Fruit fly (Drosophila melanogaster) whole organism, embryonic: Measurements from ENCODE around the gene CG5359.

Source experiments
- C15 ChIP-seq: fragments of 200-800 bp; sonication (Bioruptor generic); IDR thresholded peaks from 3 replicates; pipeline ENCODE4 v1.3.6; 2022; ENCODE audit warnings: missing biosample characterization, missing genetic modification characterization
- CG10147 ChIP-seq: fragments of 200-800 bp; sonication (Bioruptor generic); optimal IDR thresholded peaks from 2 replicates; lab custom pipeline; 2019; ENCODE audit warnings: missing biosample characterization, mild to moderate bottlenecking, missing genetic modification characterization, moderate library complexity
- CG11093 ChIP-seq: fragments of 200-800 bp; sonication (Bioruptor generic); IDR thresholded peaks from 3 replicates; pipeline ENCODE4 v1.3.6; 2022; ENCODE audit warnings: missing biosample characterization, missing genetic modification characterization
- CG11398 ChIP-seq: fragments of 200-800 bp; sonication (Bioruptor generic); optimal IDR thresholded peaks from 2 replicates; lab custom pipeline; 2016; ENCODE audit warnings: missing biosample characterization, missing genetic modification characterization
- CG11504 ChIP-seq: fragments of 200-800 bp; sonication (Bioruptor generic); optimal IDR thresholded peaks from 3 replicates; lab custom pipeline; 2019; ENCODE audit warnings: missing biosample characterization, mild to moderate bottlenecking, missing genetic modification characterization, moderate library complexity
- CG12219 ChIP-seq: fragments of 200-800 bp; sonication (Bioruptor generic); optimal IDR thresholded peaks from 3 replicates; lab custom pipeline; 2018; ENCODE audit warnings: missing biosample characterization, mild to moderate bottlenecking, missing genetic modification characterization
- CG15479 ChIP-seq: fragments of 200-800 bp; sonication (Bioruptor generic); optimal IDR thresholded peaks from 3 replicates; lab custom pipeline; 2019; ENCODE audit warnings: missing biosample characterization, mild to moderate bottlenecking, missing genetic modification characterization, moderate library complexity
- CG15601 ChIP-seq: fragments of 200-800 bp; sonication (Bioruptor generic); optimal IDR thresholded peaks from 3 replicates; lab custom pipeline; 2019; ENCODE audit warnings: missing biosample characterization, mild to moderate bottlenecking, missing genetic modification characterization, moderate library complexity
- CG1602 ChIP-seq: fragments of 200-800 bp; sonication (Bioruptor generic); optimal IDR thresholded peaks from 3 replicates; lab custom pipeline; 2016; ENCODE audit warnings: missing biosample characterization, missing genetic modification characterization
- CG18764 ChIP-seq: fragments of 200-800 bp; sonication (Bioruptor generic); optimal IDR thresholded peaks from 3 replicates; lab custom pipeline; 2016; ENCODE audit warnings: missing biosample characterization, missing genetic modification characterization
- CG30403 ChIP-seq: fragments of 200-800 bp; sonication (Bioruptor generic); optimal IDR thresholded peaks from 3 replicates; lab custom pipeline; 2016; ENCODE audit warnings: missing biosample characterization, missing genetic modification characterization
- CG3281 ChIP-seq: fragments of 200-800 bp; sonication (Bioruptor generic); optimal IDR thresholded peaks from 3 replicates; lab custom pipeline; 2017; ENCODE audit warnings: missing biosample characterization, mild to moderate bottlenecking, missing genetic modification characterization
- CG34422 ChIP-seq: fragments of 200-800 bp; sonication (Bioruptor generic); IDR thresholded peaks from 3 replicates; pipeline ENCODE4 v1.3.6; 2022; ENCODE audit warnings: missing biosample characterization, missing genetic modification characterization
- CG8089 ChIP-seq: fragments of 200-800 bp; sonication (Bioruptor generic); optimal IDR thresholded peaks from 3 replicates; lab custom pipeline; 2016; ENCODE audit warnings: missing biosample characterization, missing genetic modification characterization
- CG8281 ChIP-seq: fragments of 200-800 bp; sonication (Bioruptor generic); optimal IDR thresholded peaks from 2 replicates; lab custom pipeline; 2018; ENCODE audit warnings: missing biosample characterization, mild to moderate bottlenecking, missing genetic modification characterization, moderate library complexity
- CG8388 ChIP-seq: fragments of 200-800 bp; sonication (Bioruptor generic); optimal IDR thresholded peaks from 2 replicates; lab custom pipeline; 2019; ENCODE audit warnings: missing biosample characterization, mild to moderate bottlenecking, missing genetic modification characterization, moderate library complexity
- CG8924 ChIP-seq: fragments of 200-800 bp; optimal IDR thresholded peaks from 3 replicates; lab custom pipeline; 2019; ENCODE audit warnings: missing biosample characterization, mild to moderate bottlenecking, missing genetic modification characterization, moderate library complexity
- CG9727 ChIP-seq: fragments of 200-800 bp; sonication (Bioruptor generic); optimal IDR thresholded peaks from 3 replicates; lab custom pipeline; 2017; ENCODE audit warnings: missing biosample characterization, mild to moderate bottlenecking, missing genetic modification characterization
- CoRest ChIP-seq: fragments of 200-800 bp; sonication (Bioruptor generic); optimal IDR thresholded peaks from 3 replicates; lab custom pipeline; 2018; ENCODE audit warnings: missing biosample characterization, mild to moderate bottlenecking, missing genetic modification characterization, moderate library complexity
- E2f1 ChIP-seq: fragments of 200-800 bp; sonication (Bioruptor generic); IDR thresholded peaks from 2 replicates; pipeline ENCODE4 v1.3.6; 2022; ENCODE audit warnings: missing biosample characterization, missing genetic modification characterization
- Fer1 ChIP-seq: fragments of 200-800 bp; sonication (Bioruptor generic); optimal IDR thresholded peaks from 2 replicates; lab custom pipeline; 2017; ENCODE audit warnings: missing biosample characterization, mild to moderate bottlenecking, missing genetic modification characterization
- HLH54F ChIP-seq: fragments of 200-800 bp; sonication (Bioruptor generic); optimal IDR thresholded peaks from 3 replicates; lab custom pipeline; 2016; ENCODE audit warnings: missing biosample characterization, missing genetic modification characterization
- Hmr ChIP-seq: fragments of 200-800 bp; sonication (Bioruptor generic); optimal IDR thresholded peaks from 3 replicates; lab custom pipeline; 2017; ENCODE audit warnings: mild to moderate bottlenecking, missing biosample characterization, missing genetic modification reagents, missing genetic modification characterization
- Lhr ChIP-seq: fragments of 200-800 bp; sonication (Bioruptor generic); optimal IDR thresholded peaks from 3 replicates; lab custom pipeline; 2017; ENCODE audit warnings: mild to moderate bottlenecking, missing biosample characterization, missing genetic modification reagents, missing genetic modification characterization
- Mrtf ChIP-seq: fragments of 200-800 bp; sonication (Bioruptor generic); IDR thresholded peaks from 3 replicates; pipeline ENCODE4 v1.3.6; 2022; ENCODE audit warnings: missing biosample characterization, missing genetic modification characterization
- PHDP ChIP-seq: fragments of 200-800 bp; sonication (Bioruptor generic); optimal IDR thresholded peaks from 3 replicates; lab custom pipeline; 2018; ENCODE audit warnings: missing biosample characterization, mild to moderate bottlenecking, missing genetic modification characterization, moderate library complexity
- Poxn ChIP-seq: fragments of 200-800 bp; sonication (Bioruptor generic); IDR thresholded peaks from 2 replicates; pipeline ENCODE4 v1.3.6; 2022; ENCODE audit warnings: missing biosample characterization, missing genetic modification characterization
- Sox100B ChIP-seq: fragments of 200-800 bp; sonication (Bioruptor generic); optimal IDR thresholded peaks from 3 replicates; lab custom pipeline; 2018; ENCODE audit warnings: missing biosample characterization, mild to moderate bottlenecking, missing genetic modification characterization
- Sry-δ ChIP-seq: fragments of 200-800 bp; sonication (Bioruptor generic); optimal IDR thresholded peaks from 2 replicates; lab custom pipeline; 2016; ENCODE audit warnings: missing biosample characterization, missing genetic modification characterization
- bigmax ChIP-seq: fragments of 200-800 bp; sonication (Bioruptor generic); optimal IDR thresholded peaks from 2 replicates; lab custom pipeline; 2018; ENCODE audit warnings: missing biosample characterization, mild to moderate bottlenecking, missing genetic modification characterization
- bowl ChIP-seq: fragments of 200-800 bp; sonication (Bioruptor generic); IDR thresholded peaks from 2 replicates; pipeline ENCODE4 v1.3.6; 2022; ENCODE audit warnings: missing biosample characterization, missing genetic modification characterization
- bsh ChIP-seq, 2 experiments: fragments of 200-800 bp; sonication (Bioruptor generic); optimal IDR thresholded peaks; 2 replicates each; lab custom pipeline; 2017 to 2018; ENCODE audit warnings: mild to moderate bottlenecking in 2 of 2, missing biosample characterization in 2 of 2, missing genetic modification characterization in 2 of 2, moderate library complexity in 1 of 2
- cas ChIP-seq: fragments of 200-800 bp; sonication (Bioruptor generic); IDR thresholded peaks from 2 replicates; pipeline ENCODE4 v1.3.6; 2022; ENCODE audit warnings: missing biosample characterization, missing genetic modification characterization
- cato ChIP-seq: fragments of 200-800 bp; sonication (Bioruptor generic); optimal IDR thresholded peaks from 2 replicates; lab custom pipeline; 2016; ENCODE audit warnings: missing biosample characterization, missing genetic modification characterization, borderline replicate concordance
- ci ChIP-seq: fragments of 200-800 bp; sonication (Bioruptor generic); IDR thresholded peaks from 3 replicates; pipeline ENCODE4 v1.3.6; 2022; ENCODE audit warnings: missing biosample characterization, missing genetic modification characterization
- crol ChIP-seq: fragments of 200-800 bp; sonication (Bioruptor generic); IDR thresholded peaks from 2 replicates; pipeline ENCODE4 v1.3.6; 2022; ENCODE audit warnings: missing biosample characterization, missing genetic modification characterization
- dmrt99B ChIP-seq: fragments of 200-800 bp; sonication (Bioruptor generic); optimal IDR thresholded peaks from 2 replicates; lab custom pipeline; 2018; ENCODE audit warnings: missing biosample characterization, mild to moderate bottlenecking, missing genetic modification characterization, moderate library complexity
- esg ChIP-seq: fragments of 200-800 bp; sonication (Bioruptor generic); conservative IDR thresholded peaks from 2 replicates; pipeline ENCODE4 v1.3.6; 2022; ENCODE audit warnings: missing biosample characterization, missing genetic modification characterization
- fd3F ChIP-seq: fragments of 200-800 bp; sonication (Bioruptor generic); optimal IDR thresholded peaks from 2 replicates; lab custom pipeline; 2018; ENCODE audit warnings: missing biosample characterization, mild to moderate bottlenecking, missing genetic modification characterization, moderate library complexity
- fd96Cb ChIP-seq: fragments of 200-800 bp; sonication (Bioruptor generic); optimal IDR thresholded peaks from 2 replicates; lab custom pipeline; 2018; ENCODE audit warnings: missing biosample characterization, mild to moderate bottlenecking, missing genetic modification characterization, moderate library complexity
- grau ChIP-seq: fragments of 200-800 bp; optimal IDR thresholded peaks from 3 replicates; lab custom pipeline; 2019; ENCODE audit warnings: missing biosample characterization, mild to moderate bottlenecking, missing genetic modification characterization, moderate library complexity
- ind ChIP-seq: fragments of 200-800 bp; sonication (Bioruptor generic); optimal IDR thresholded peaks from 3 replicates; lab custom pipeline; 2016; ENCODE audit warnings: missing biosample characterization, missing genetic modification characterization
- insv ChIP-seq, 2 experiments: fragments of 200-800 bp; sonication (Bioruptor generic); optimal IDR thresholded peaks; 3 replicates each; lab custom pipeline; 2016 to 2018; ENCODE audit warnings: missing biosample characterization in 2 of 2, missing genetic modification characterization in 2 of 2
- pros ChIP-seq: fragments of 200-800 bp; sonication (Bioruptor generic); optimal IDR thresholded peaks from 3 replicates; lab custom pipeline; 2019; ENCODE audit warnings: missing biosample characterization, mild to moderate bottlenecking, missing genetic modification characterization, moderate library complexity
- psq ChIP-seq: fragments of 200-800 bp; sonication (Bioruptor generic); optimal IDR thresholded peaks from 2 replicates; lab custom pipeline; 2017; ENCODE audit warnings: missing biosample characterization, missing genetic modification characterization
- row ChIP-seq: fragments of 200-800 bp; sonication (Bioruptor generic); IDR thresholded peaks from 3 replicates; pipeline ENCODE4 v1.3.6; 2022; ENCODE audit warnings: missing biosample characterization, missing genetic modification characterization
- slbo ChIP-seq: fragments of 200-800 bp; sonication (Bioruptor generic); IDR thresholded peaks from 2 replicates; pipeline ENCODE4 v1.3.6; 2022; ENCODE audit warnings: missing biosample characterization, missing genetic modification characterization
- sqz ChIP-seq: fragments of 200-800 bp; sonication (Bioruptor generic); optimal IDR thresholded peaks from 3 replicates; lab custom pipeline; 2018; ENCODE audit warnings: missing biosample characterization, mild to moderate bottlenecking, missing genetic modification characterization
- zen ChIP-seq: fragments of 200-800 bp; sonication (Bioruptor generic); optimal IDR thresholded peaks from 3 replicates; lab custom pipeline; 2018; ENCODE audit warnings: missing biosample characterization, mild to moderate bottlenecking, missing genetic modification characterization, moderate library complexity

The CG5359 gene

dm6 chr3R:10048035-10048774 lies 47.1 kb upstream of the CG5359 start (continued):
- TF ChIP-seq CG18764 (GFP tag; lab: Kevin White, UChicago): peak; percentile 10
- TF ChIP-seq Sry-δ (GFP tag; lab: Kevin White, UChicago): no peak
- TF ChIP-seq cas (GFP tag; lab: Robert Waterston, UW): no peak
- 0 out of 3 replicates have a peak, but pooled peaks have one; percentile 37 for TF ChIP-seq CG11093
- TF ChIP-seq fd96Cb: peak; percentile 29
- peak; percentile 21 for TF ChIP-seq CG12219 (GFP tag; lab: Kevin White, UChicago)
- TF ChIP-seq pros (GFP tag; lab: Kevin White, UChicago): peak; percentile 68
- TF ChIP-seq CG1602 (GFP tag; lab: Kevin White, UChicago): peak; percentile 11
- TF ChIP-seq Lhr (GFP tag; lab: Kevin White, UChicago): no peak
- TF ChIP-seq Mrtf (GFP tag; lab: Robert Waterston, UW): no peak
- TF ChIP-seq bsh (GFP tag; optimal IDR thresholded peaks at IDR 0.05; lab: Kevin White, UChicago): peak in 1 of 2 experiments; percentile 28
- peak; percentile 40 for TF ChIP-seq Hmr (GFP tag; lab: Kevin White, UChicago)
- TF ChIP-seq Fer1 (GFP tag; lab: Kevin White, UChicago): peak; percentile 45
- peak; percentile 33 for TF ChIP-seq PHDP (tag; lab: Kevin White, UChicago)
- TF ChIP-seq C15: no peak
- TF ChIP-seq Poxn (GFP tag; lab: Robert Waterston, UW): no peak
- no peak for TF ChIP-seq zen (tag; lab: Kevin White, UChicago)
- TF ChIP-seq cato (GFP tag; lab: Kevin White, UChicago): no peak
- no peak for TF ChIP-seq CG15479
- TF ChIP-seq psq (GFP tag; lab: Kevin White, UChicago): no peak
- no peak for TF ChIP-seq E2f1 (GFP tag; lab: Robert Waterston, UW)
- no peak for TF ChIP-seq CG11398 (GFP tag; lab: Kevin White, UChicago)
- TF ChIP-seq crol: no peak
- peak; percentile 45 for TF ChIP-seq CG3281
- no peak for TF ChIP-seq ci
- peak; percentile 83 to 98 for TF ChIP-seq insv (GFP tag; optimal IDR thresholded peaks at IDR 0.05; lab: Kevin White, UChicago)
- TF ChIP-seq ind (GFP tag; lab: Kevin White, UChicago): peak; percentile 23
- TF ChIP-seq bigmax (GFP tag; lab: Kevin White, UChicago): no peak
- peak; percentile 71 for TF ChIP-seq Sox100B (GFP tag; lab: Kevin White, UChicago)
- peak; percentile 52 for TF ChIP-seq CG30403
- peak; percentile 11 for TF ChIP-seq CG8281
- TF ChIP-seq CG11504 (tag; lab: Kevin White, UChicago): peak; percentile 74
- peak; percentile 39 for TF ChIP-seq slbo (GFP tag; lab: Robert Waterston, UW)
- 0 out of 3 replicates have a peak, but pooled peaks have one; percentile 20 for TF ChIP-seq CG34422 (GFP tag; lab: Robert Waterston, UW)
- TF ChIP-seq esg (GFP tag; lab: Robert Waterston, UW): 0 out of 2 replicates have a peak, but pooled peaks have one; percentile 27
- peak; percentile 48 for TF ChIP-seq CG10147 (GFP tag; lab: Kevin White, UChicago)
- no peak for TF ChIP-seq fd3F (GFP tag; lab: Kevin White, UChicago)
- peak; percentile 68 for TF ChIP-seq CoRest (tag; lab: Kevin White, UChicago)
- TF ChIP-seq row (GFP tag; lab: Robert Waterston, UW): peak; percentile 67
- no peak for TF ChIP-seq HLH54F (GFP tag; lab: Kevin White, UChicago)
- TF ChIP-seq dmrt99B (tag; lab: Kevin White, UChicago): peak; percentile 71
- TF ChIP-seq sqz (GFP tag; lab: Kevin White, UChicago): no peak
- peak; percentile 11 for TF ChIP-seq CG8924 (tag; lab: Kevin White, UChicago)
- no peak for TF ChIP-seq bowl
- TF ChIP-seq grau: peak; percentile 63
- TF ChIP-seq CG8388 (GFP tag; lab: Kevin White, UChicago): peak; percentile 30
- TF ChIP-seq CG9727 (GFP tag; lab: Kevin White, UChicago): peak; percentile 35
- TF ChIP-seq CG15601 (tag; lab: Kevin White, UChicago): peak; percentile 21
- TF ChIP-seq CG8089 (GFP tag; lab: Kevin White, UChicago): no peak
